Worm (Caenorhabditis elegans) whole organism, young adult: ENCODE results near the gene W03C9.6.
A peak's percentile ranks its signal among the peaks of the same experiment; 100 is the strongest.

Experiments
- B0019.2 ChIP-seq: fragments of 200-800 bp; sonication (Bioruptor generic); conservative IDR thresholded peaks from 2 replicates; pipeline ENCODE4 v1.3.6; 2022; ENCODE audit warnings: missing genetic modification reagents, missing genetic modification characterization, missing compliant biosample characterization
- B0261.1 ChIP-seq: sonication (generic microtip); optimal IDR thresholded peaks from 2 replicates; lab custom pipeline; 2016; ENCODE audit warnings: mild to moderate bottlenecking, missing genetic modification characterization, moderate library complexity, missing compliant biosample characterization
- B0336.3 ChIP-seq: fragments of 200-800 bp; sonication (Bioruptor generic); IDR thresholded peaks from 2 replicates; pipeline ENCODE4 v1.3.6; 2022; ENCODE audit warnings: missing genetic modification characterization, missing compliant biosample characterization
- D2030.7 ChIP-seq: fragments of 200-800 bp; sonication (Bioruptor generic); IDR thresholded peaks from 2 replicates; pipeline ENCODE4 v1.3.6; 2022; ENCODE audit warnings: missing genetic modification reagents, missing genetic modification characterization, missing compliant biosample characterization
- F10E7.11 ChIP-seq: sonication (generic microtip); optimal IDR thresholded peaks from 2 replicates; lab custom pipeline; 2017; ENCODE audit warnings: mild to moderate bottlenecking, missing genetic modification characterization, moderate library complexity, missing compliant biosample characterization
- F23B12.7 ChIP-seq: sonication (generic microtip); optimal IDR thresholded peaks from 2 replicates; lab custom pipeline; 2017; ENCODE audit warnings: missing genetic modification characterization, mild to moderate bottlenecking, missing compliant biosample characterization, antibody characterized with exemption, moderate library complexity; ENCODE audit not compliant: insufficient read depth
- F33H1.4 ChIP-seq: fragments of 200-800 bp; sonication (Bioruptor generic); IDR thresholded peaks from 2 replicates; pipeline ENCODE4 v1.3.6; 2022; ENCODE audit warnings: missing genetic modification reagents, missing genetic modification characterization, missing compliant biosample characterization
- F37B4.10 ChIP-seq: fragments of 200-800 bp; sonication (Bioruptor generic); IDR thresholded peaks from 2 replicates; pipeline ENCODE4 v1.3.6; 2022; ENCODE audit warnings: missing genetic modification characterization, missing compliant biosample characterization
- F39B2.1 ChIP-seq: fragments of 200-800 bp; sonication (Bioruptor generic); IDR thresholded peaks from 2 replicates; pipeline ENCODE4 v1.3.6; 2022; ENCODE audit warnings: missing genetic modification reagents, missing genetic modification characterization, missing compliant biosample characterization
- F55B11.4 ChIP-seq: sonication (generic microtip); optimal IDR thresholded peaks from 2 replicates; lab custom pipeline; 2016; ENCODE audit warnings: missing compliant biosample characterization, missing genetic modification characterization, borderline replicate concordance; ENCODE audit not compliant: insufficient read depth
- F57C9.4 ChIP-seq: sonication (generic microtip); optimal IDR thresholded peaks from 2 replicates; lab custom pipeline; 2017; ENCODE audit warnings: mild to moderate bottlenecking, missing genetic modification characterization, missing compliant biosample characterization
- K11D2.4 ChIP-seq: fragments of 200-800 bp; sonication (Bioruptor generic); IDR thresholded peaks from 2 replicates; pipeline ENCODE4 v1.3.6; 2022; ENCODE audit warnings: missing genetic modification reagents, missing genetic modification characterization, missing compliant biosample characterization
- T07F8.4 ChIP-seq: sonication (generic microtip); optimal IDR thresholded peaks from 2 replicates; lab custom pipeline; 2016; ENCODE audit warnings: mild to moderate bottlenecking, missing genetic modification characterization, moderate library complexity, missing compliant biosample characterization
- T26A5.8 ChIP-seq: sonication (generic microtip); optimal IDR thresholded peaks from 2 replicates; lab custom pipeline; 2016; ENCODE audit warnings: missing genetic modification characterization, missing compliant biosample characterization
- Y53G8AR.9 ChIP-seq: fragments of 200-800 bp; sonication (Bioruptor generic); conservative IDR thresholded peaks from 2 replicates; pipeline ENCODE4 v1.3.6; 2022; ENCODE audit warnings: missing genetic modification reagents, missing genetic modification characterization, missing compliant biosample characterization
- Y56A3A.18 ChIP-seq: fragments of 200-800 bp; sonication (Bioruptor generic); IDR thresholded peaks from 2 replicates; pipeline ENCODE4 v1.3.6; 2022; ENCODE audit warnings: missing genetic modification reagents, missing genetic modification characterization, missing compliant biosample characterization
- Y95B8A.8 ChIP-seq: fragments of 200-800 bp; sonication (Bioruptor generic); IDR thresholded peaks from 2 replicates; pipeline ENCODE4 v1.3.6; 2022; ENCODE audit warnings: missing genetic modification reagents, missing genetic modification characterization, missing compliant biosample characterization
- akir-1 ChIP-seq: fragments of 200-800 bp; sonication (Bioruptor generic); optimal IDR thresholded peaks from 2 replicates; lab custom pipeline; 2018; ENCODE audit warnings: mild to moderate bottlenecking, missing genetic modification characterization, moderate library complexity, missing compliant biosample characterization
- ama-1 ChIP-seq, 3 experiments: fragments of 150-350 bp in 1 of 3; sonication (generic microtip) in 2 of 3; optimal IDR thresholded peaks; 2 replicates each; lab custom pipeline; 2014 to 2018; ENCODE audit warnings: missing biosample characterization in 2 of 3, missing genetic modification characterization in 2 of 3, missing genetic modification reagents in 2 of 3
- attf-3 ChIP-seq: fragments of 200-800 bp; sonication (Bioruptor generic); conservative IDR thresholded peaks from 2 replicates; pipeline ENCODE4 v1.3.6; 2022; ENCODE audit warnings: missing genetic modification reagents, missing genetic modification characterization, missing compliant biosample characterization
- attf-5 ChIP-seq: fragments of 200-800 bp; sonication (Bioruptor generic); optimal IDR thresholded peaks from 2 replicates; lab custom pipeline; 2018; ENCODE audit warnings: mild to moderate bottlenecking, missing genetic modification characterization, missing compliant biosample characterization
- bed-2 ChIP-seq: fragments of 200-800 bp; sonication (Bioruptor generic); IDR thresholded peaks from 2 replicates; pipeline ENCODE4 v1.3.6; 2022; ENCODE audit warnings: missing genetic modification reagents, missing genetic modification characterization, missing compliant biosample characterization
- cebp-2 ChIP-seq: fragments of 200-800 bp; sonication (Bioruptor generic); IDR thresholded peaks from 2 replicates; pipeline ENCODE4 v1.3.6; 2022; ENCODE audit warnings: missing genetic modification characterization, missing compliant biosample characterization
- ceh-27 ChIP-seq: fragments of 200-800 bp; sonication (Bioruptor generic); optimal IDR thresholded peaks from 2 replicates; lab custom pipeline; 2018; ENCODE audit warnings: mild to moderate bottlenecking, missing genetic modification characterization, moderate library complexity, missing compliant biosample characterization
- ceh-40 ChIP-seq: fragments of 200-800 bp; sonication (Bioruptor generic); IDR thresholded peaks from 2 replicates; pipeline ENCODE4 v1.3.6; 2022; ENCODE audit warnings: missing genetic modification characterization, missing compliant biosample characterization
- dpff-1 ChIP-seq: sonication (generic microtip); optimal IDR thresholded peaks from 2 replicates; lab custom pipeline; 2017; ENCODE audit warnings: mild to moderate bottlenecking, missing genetic modification characterization, missing compliant biosample characterization
- egl-18 ChIP-seq: fragments of 200-800 bp; sonication (Bioruptor generic); IDR thresholded peaks from 2 replicates; pipeline ENCODE4 v1.3.6; 2022; ENCODE audit warnings: missing genetic modification reagents, missing genetic modification characterization, missing compliant biosample characterization
- ets-4 ChIP-seq: fragments of 200-800 bp; sonication (Bioruptor generic); optimal IDR thresholded peaks from 2 replicates; lab custom pipeline; 2018; ENCODE audit warnings: mild to moderate bottlenecking, missing genetic modification characterization, missing compliant biosample characterization
- gei-17 ChIP-seq: fragments of 200-800 bp; sonication (Bioruptor generic); optimal IDR thresholded peaks from 2 replicates; lab custom pipeline; 2018; ENCODE audit warnings: mild to moderate bottlenecking, missing genetic modification characterization, missing compliant biosample characterization
- him-1 ChIP-seq: sonication (generic microtip); optimal IDR thresholded peaks from 2 replicates; lab custom pipeline; 2016; ENCODE audit warnings: missing genotype, missing genetic modification reagents, missing genetic modification characterization, missing compliant biosample characterization
- hlh-12 ChIP-seq: sonication (generic microtip); optimal IDR thresholded peaks from 2 replicates; lab custom pipeline; 2016; ENCODE audit warnings: missing genetic modification characterization, missing compliant biosample characterization
- hmg-20 ChIP-seq: fragments of 200-800 bp; sonication (Bioruptor generic); IDR thresholded peaks from 2 replicates; pipeline ENCODE4 v1.3.6; 2022; ENCODE audit warnings: missing genetic modification reagents, missing genetic modification characterization, missing compliant biosample characterization
- hrde-1 ChIP-seq: sonication (generic microtip); optimal IDR thresholded peaks from 2 replicates; lab custom pipeline; 2016; ENCODE audit warnings: missing genetic modification characterization, mild to moderate bottlenecking, missing compliant biosample characterization, moderate library complexity, missing genotype, missing genetic modification reagents, borderline replicate concordance
- lag-1 ChIP-seq: fragments of 200-800 bp; sonication (Bioruptor generic); IDR thresholded peaks from 2 replicates; pipeline ENCODE4 v1.3.6; 2022; ENCODE audit warnings: missing genetic modification reagents, missing genetic modification characterization, missing compliant biosample characterization
- madf-10 ChIP-seq: sonication (generic microtip); optimal IDR thresholded peaks from 2 replicates; lab custom pipeline; 2016; ENCODE audit warnings: mild to moderate bottlenecking, missing genetic modification characterization, missing compliant biosample characterization
- mes-4 ChIP-seq: sonication (generic microtip); optimal IDR thresholded peaks from 2 replicates; lab custom pipeline; 2016; ENCODE audit warnings: missing genotype, missing genetic modification characterization, missing compliant biosample characterization
- nfya-2 ChIP-seq: fragments of 200-800 bp; sonication (Bioruptor generic); IDR thresholded peaks from 2 replicates; pipeline ENCODE4 v1.3.6; 2022; ENCODE audit warnings: missing genetic modification reagents, missing genetic modification characterization, missing compliant biosample characterization
- nfyb-1 ChIP-seq: fragments of 200-800 bp; sonication (Bioruptor generic); IDR thresholded peaks from 2 replicates; pipeline ENCODE4 v1.3.6; 2022; ENCODE audit warnings: missing genetic modification reagents, missing genetic modification characterization, missing compliant biosample characterization
- nhr-90 ChIP-seq: sonication (generic microtip); optimal IDR thresholded peaks from 2 replicates; lab custom pipeline; 2016; ENCODE audit warnings: missing genotype, mild to moderate bottlenecking, missing genetic modification characterization, missing compliant biosample characterization
- pha-4 ChIP-seq: fragments of 150-350 bp; sonication (generic microtip); optimal IDR thresholded peaks from 2 replicates; lab custom pipeline; 2014; ENCODE audit warnings: missing biosample characterization, missing genetic modification reagents, missing genetic modification characterization
- rcor-1 ChIP-seq: fragments of 200-800 bp; sonication (Bioruptor generic); IDR thresholded peaks from 2 replicates; pipeline ENCODE4 v1.3.6; 2022; ENCODE audit warnings: missing genetic modification reagents, missing genetic modification characterization, missing compliant biosample characterization
- rpc-1 ChIP-seq, 2 experiments: fragments of 150-350 bp in 1 of 2; sonication (generic microtip) in 1 of 2; optimal IDR thresholded peaks; 2 replicates each; lab custom pipeline; 2014 to 2018; ENCODE audit warnings: missing biosample characterization in 1 of 2, missing genetic modification characterization in 1 of 2, missing genetic modification reagents in 1 of 2, missing genotype in 1 of 2
- snpc-4 ChIP-seq, 5 experiments: fragments of 150-350 bp in 1 of 5; sonication (generic microtip) in 4 of 5; optimal IDR thresholded peaks; 2 replicates each; lab custom pipeline; 2014 to 2018; ENCODE audit warnings: missing genetic modification characterization in 5 of 5, missing biosample characterization in 3 of 5, antibody characterized with exemption in 2 of 5, mild to moderate bottlenecking in 2 of 5, missing compliant biosample characterization in 2 of 5, missing genotype in 2 of 5, moderate library complexity in 2 of 5, missing genetic modification reagents in 1 of 5
- unc-62 ChIP-seq: fragments of 150-350 bp; optimal IDR thresholded peaks from 2 replicates; lab custom pipeline; 2014; ENCODE audit warnings: missing biosample characterization, missing genetic modification reagents, missing genetic modification characterization
- zim-3 ChIP-seq: sonication (generic microtip); optimal IDR thresholded peaks from 2 replicates; lab custom pipeline; 2017; ENCODE audit warnings: mild to moderate bottlenecking, missing genetic modification characterization, moderate library complexity, missing compliant biosample characterization
- ztf-28 ChIP-seq: fragments of 200-800 bp; sonication (Bioruptor generic); IDR thresholded peaks from 2 replicates; pipeline ENCODE4 v1.3.6; 2022; ENCODE audit warnings: missing genetic modification reagents, missing genetic modification characterization, missing compliant biosample characterization
- ztf-3 ChIP-seq: fragments of 200-800 bp; sonication (Bioruptor generic); optimal IDR thresholded peaks from 2 replicates; lab custom pipeline; 2018; ENCODE audit warnings: mild to moderate bottlenecking, missing genetic modification characterization, missing compliant biosample characterization
- ztf-6 ChIP-seq: fragments of 200-800 bp; sonication (Bioruptor generic); IDR thresholded peaks from 2 replicates; pipeline ENCODE4 v1.3.6; 2022; ENCODE audit warnings: missing genetic modification reagents, missing genetic modification characterization, missing compliant biosample characterization

The W03C9.6 gene

ce11 chrII:11968275-11968674, 14.0 kb downstream of the W03C9.6 start, which contains the start of gene mex-1 (continued):
- TF ChIP-seq F39B2.1 (GFP tag; lab: Robert Waterston, UW) (no peak), akir-1 (GFP tag; lab: Kevin White, UChicago) (no peak), B0261.1 (tag; lab: Kevin White, UChicago) (no peak), mes-4 (tag; lab: Kevin White, UChicago) (no peak), bed-2 (GFP tag; lab: Robert Waterston, UW) (no peak), F23B12.7 (tag; lab: Kevin White, UChicago) (no peak), cebp-2 (no peak), F10E7.11 (tag; lab: Kevin White, UChicago) (no peak), Y56A3A.18 (GFP tag; lab: Robert Waterston, UW) (no peak), ztf-6 (GFP tag; lab: Robert Waterston, UW) (no peak), rpc-1 (optimal IDR thresholded peaks at IDR 0.05; lab: Kevin White, UChicago) (no peak), rpc-1 (tag; optimal IDR thresholded peaks at IDR 0.05; lab: Kevin White, UChicago) (no peak), egl-18 (GFP tag; lab: Robert Waterston, UW) (no peak), him-1 (peak; percentile 62), K11D2.4 (GFP tag; lab: Robert Waterston, UW) (no peak), ztf-3 (no peak), nhr-90 (no peak), B0336.3 (peak; percentile 83), hlh-12 (tag; lab: Kevin White, UChicago) (no peak), F37B4.10 (GFP tag; lab: Robert Waterston, UW) (0 out of 2 replicates have a peak, but pooled peaks have one; percentile 32), F33H1.4 (peak; percentile 100), hmg-20 (no peak), hrde-1 (no peak), T07F8.4 (tag; lab: Kevin White, UChicago) (no peak), rcor-1 (peak; percentile 92), D2030.7 (GFP tag; lab: Robert Waterston, UW) (peak; percentile 98), B0019.2 (GFP tag; lab: Robert Waterston, UW) (peak; percentile 91), unc-62 (GFP tag; lab: Kevin White, UChicago) (no peak), ceh-40 (GFP tag; lab: Robert Waterston, UW) (no peak), lag-1 (no peak), ets-4 (GFP tag; lab: Kevin White, UChicago) (no peak), Y53G8AR.9 (GFP tag; lab: Robert Waterston, UW) (peak; percentile 78; the same call in 1 of the 2 replicates), ceh-27 (GFP tag; lab: Kevin White, UChicago) (no peak), madf-10 (tag; lab: Kevin White, UChicago) (no peak), attf-3 (GFP tag; lab: Robert Waterston, UW) (peak; percentile 76), dpff-1 (tag; lab: Kevin White, UChicago) (no peak), nfya-2 (GFP tag; lab: Robert Waterston, UW) (0 out of 2 replicates have a peak, but pooled peaks have one; percentile 73), gei-17 (GFP tag; lab: Kevin White, UChicago) (no peak), nfyb-1 (GFP tag; lab: Robert Waterston, UW) (peak; percentile 85; the same call in 1 of the 2 replicates), ztf-28 (GFP tag; lab: Robert Waterston, UW) (peak; percentile 92), F55B11.4 (tag; lab: Kevin White, UChicago) (no peak), F57C9.4 (tag; lab: Kevin White, UChicago) (no peak), snpc-4 (GFP tag; optimal IDR thresholded peaks at IDR 0.05; lab: Kevin White, UChicago) (peak; percentile 54), snpc-4 (tag; optimal IDR thresholded peaks at IDR 0.05; lab: Kevin White, UChicago) (peak in 1 of 4 experiments; percentile 32), zim-3 (no peak), Y95B8A.8 (GFP tag; lab: Robert Waterston, UW) (peak; percentile 90), ama-1 (optimal IDR thresholded peaks at IDR 0.05; lab: Kevin White, UChicago) (no peak), ama-1 (GFP tag; optimal IDR thresholded peaks at IDR 0.05; lab: Kevin White, UChicago) (no peak), attf-5 (GFP tag; lab: Kevin White, UChicago) (no peak), pha-4 (tag; lab: Kevin White, UChicago) (no peak), T26A5.8 (tag; lab: Kevin White, UChicago) (no peak)
